Worm (Caenorhabditis elegans) whole organism, mixed stage, embryonic: ENCODE measurements around the gene ugt-20.

ENCODE experiments used
- M03D4.4 ChIP-seq: sonication (generic microtip); optimal IDR thresholded peaks from 2 replicates; lab custom pipeline; 2017; ENCODE audit warnings: mild to moderate bottlenecking, missing genetic modification characterization, missing compliant biosample characterization
- bed-3 ChIP-seq: fragments of 200-800 bp; sonication (Bioruptor generic); optimal IDR thresholded peaks from 3 replicates; lab custom pipeline; 2018; ENCODE audit warnings: mild to moderate bottlenecking, missing genetic modification characterization, moderate library complexity, missing compliant biosample characterization
- blmp-1 ChIP-seq: fragments of 150-350 bp; optimal IDR thresholded peaks from 2 replicates; lab custom pipeline; 2014; ENCODE audit warnings: missing biosample characterization, missing genetic modification characterization
- ceh-39 ChIP-seq: fragments of 150-350 bp; optimal IDR thresholded peaks from 2 replicates; lab custom pipeline; 2014; ENCODE audit warnings: missing biosample characterization, missing genetic modification characterization
- ceh-43 ChIP-seq: fragments of 200-800 bp; sonication (Bioruptor generic); optimal IDR thresholded peaks from 2 replicates; lab custom pipeline; 2018; ENCODE audit warnings: mild to moderate bottlenecking, missing genetic modification characterization, moderate library complexity, missing compliant biosample characterization
- ces-1 ChIP-seq: fragments of 150-350 bp; optimal IDR thresholded peaks from 2 replicates; lab custom pipeline; 2014; ENCODE audit warnings: missing biosample characterization, missing genetic modification reagents, missing genetic modification characterization
- cnd-1 ChIP-seq: fragments of 200-800 bp; sonication (Bioruptor generic); optimal IDR thresholded peaks from 2 replicates; lab custom pipeline; 2018; ENCODE audit warnings: mild to moderate bottlenecking, missing genetic modification characterization, missing compliant biosample characterization
- drap-1 ChIP-seq: fragments of 200-800 bp; sonication (Bioruptor generic); optimal IDR thresholded peaks from 3 replicates; lab custom pipeline; 2018; ENCODE audit warnings: mild to moderate bottlenecking, missing genetic modification characterization, missing compliant biosample characterization
- elt-1 ChIP-seq: sonication (generic microtip); optimal IDR thresholded peaks from 2 replicates; lab custom pipeline; 2017; ENCODE audit warnings: missing genetic modification characterization, mild to moderate bottlenecking, missing compliant biosample characterization, antibody characterized with exemption, moderate library complexity, borderline replicate concordance; ENCODE audit not compliant: insufficient read depth
- elt-3 ChIP-seq: fragments of 150-350 bp; optimal IDR thresholded peaks from 2 replicates; lab custom pipeline; 2014; ENCODE audit warnings: missing biosample characterization, missing genetic modification characterization
- flh-1 ChIP-seq: fragments of 200-800 bp; sonication (Bioruptor generic); optimal IDR thresholded peaks from 2 replicates; lab custom pipeline; 2018; ENCODE audit warnings: mild to moderate bottlenecking, missing genetic modification characterization, moderate library complexity, missing compliant biosample characterization
- ham-2 ChIP-seq: fragments of 200-800 bp; sonication (Bioruptor generic); optimal IDR thresholded peaks from 2 replicates; lab custom pipeline; 2018; ENCODE audit warnings: mild to moderate bottlenecking, missing genetic modification characterization, missing compliant biosample characterization
- lin-13 ChIP-seq: fragments of 150-350 bp; optimal IDR thresholded peaks from 2 replicates; lab custom pipeline; 2014; ENCODE audit warnings: missing biosample characterization, missing genetic modification characterization
- lsy-2 ChIP-seq: fragments of 150-350 bp; optimal IDR thresholded peaks from 2 replicates; lab custom pipeline; 2014; ENCODE audit warnings: missing biosample characterization, missing genetic modification characterization
- mab-5 ChIP-seq: fragments of 150-350 bp; optimal IDR thresholded peaks from 2 replicates; lab custom pipeline; 2014; ENCODE audit warnings: missing biosample characterization, missing genetic modification characterization
- mep-1 ChIP-seq: fragments of 150-350 bp; optimal IDR thresholded peaks from 2 replicates; lab custom pipeline; 2017; ENCODE audit warnings: missing biosample characterization, missing genetic modification reagents, missing genetic modification characterization, inconsistent platforms
- nhr-2 ChIP-seq: fragments of 150-350 bp; optimal IDR thresholded peaks from 2 replicates; lab custom pipeline; 2014; ENCODE audit warnings: missing biosample characterization, missing genetic modification characterization
- nhr-28 ChIP-seq: fragments of 150-350 bp; optimal IDR thresholded peaks from 2 replicates; lab custom pipeline; 2014; ENCODE audit warnings: missing biosample characterization, missing genetic modification characterization
- pha-4 ChIP-seq: fragments of 150-350 bp; optimal IDR thresholded peaks from 2 replicates; lab custom pipeline; 2018; ENCODE audit warnings: missing biosample characterization, missing genetic modification reagents, missing genetic modification characterization
- sem-2 ChIP-seq: fragments of 200-800 bp; sonication (Bioruptor generic); optimal IDR thresholded peaks from 2 replicates; lab custom pipeline; 2018; ENCODE audit warnings: mild to moderate bottlenecking, missing genetic modification characterization, missing compliant biosample characterization
- snpc-4 ChIP-seq: fragments of 150-350 bp; optimal IDR thresholded peaks from 2 replicates; lab custom pipeline; 2014; ENCODE audit warnings: missing biosample characterization, missing genetic modification characterization
- sptf-1 ChIP-seq: sonication (generic microtip); optimal IDR thresholded peaks from 2 replicates; lab custom pipeline; 2017; ENCODE audit warnings: mild to moderate bottlenecking, missing genetic modification characterization, moderate library complexity, missing compliant biosample characterization
- tbx-8 ChIP-seq: fragments of 200-800 bp; sonication (Bioruptor generic); optimal IDR thresholded peaks from 2 replicates; lab custom pipeline; 2018; ENCODE audit warnings: mild to moderate bottlenecking, missing genetic modification characterization, moderate library complexity, missing compliant biosample characterization
- unc-120 ChIP-seq: sonication (generic microtip); optimal IDR thresholded peaks from 2 replicates; lab custom pipeline; 2017; ENCODE audit warnings: missing genetic modification characterization, missing compliant biosample characterization; ENCODE audit not compliant: poor library complexity, severe bottlenecking
- unc-39 ChIP-seq: fragments of 150-350 bp; optimal IDR thresholded peaks from 2 replicates; lab custom pipeline; 2014; ENCODE audit warnings: missing biosample characterization, missing genetic modification characterization
- unc-62 ChIP-seq: fragments of 150-350 bp; optimal IDR thresholded peaks from 2 replicates; lab custom pipeline; 2014; ENCODE audit warnings: missing biosample characterization, missing genetic modification reagents, missing genetic modification characterization
- zip-8 ChIP-seq: fragments of 150-350 bp; optimal IDR thresholded peaks from 2 replicates; lab custom pipeline; 2014; ENCODE audit warnings: missing biosample characterization, missing genetic modification characterization
- ztf-11 ChIP-seq: fragments of 150-350 bp; optimal IDR thresholded peaks from 2 replicates; lab custom pipeline; 2014; ENCODE audit warnings: missing biosample characterization, missing genetic modification characterization

ugt-20 gene

ce11 chrIV:6095357-6095858, 12.0 kb upstream of the ugt-20 start, which contains the start of gene lag-1:
Gene lag-1 (plus strand): TSS chrIV:6095407.
- no peak for TF ChIP-seq mep-1 (tag; lab: Kevin White, UChicago)

DNA sequence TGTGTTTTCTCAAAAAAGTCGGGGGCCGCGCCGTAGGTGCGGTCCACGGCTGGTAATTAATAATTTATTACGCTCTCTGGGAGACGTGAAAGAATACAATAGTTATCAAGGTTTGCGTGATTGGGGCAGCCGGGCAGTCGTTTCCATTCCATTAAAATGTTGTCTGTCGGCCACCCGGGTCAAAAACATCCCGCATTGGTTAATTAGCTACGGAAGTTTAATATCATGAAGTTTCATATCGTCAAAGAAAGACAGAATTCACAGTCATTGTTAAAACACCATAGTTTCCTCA, 10.9 kb upstream of the ugt-20 start:
- TF ChIP-seq nhr-28 (tag; lab: Kevin White, UChicago) (no peak), ham-2 (no peak), elt-1 (tag; lab: Kevin White, UChicago) (no peak), lsy-2 (tag; lab: Kevin White, UChicago) (no peak), unc-62 (GFP tag; lab: Kevin White, UChicago) (no peak), M03D4.4 (tag; lab: Kevin White, UChicago) (no peak), nhr-2 (no peak), ztf-11 (tag; lab: Kevin White, UChicago) (no peak), drap-1 (GFP tag; lab: Kevin White, UChicago) (no peak), tbx-8 (GFP tag; lab: Kevin White, UChicago) (no peak)
- TF ChIP-seq, all 35 proteins: peak for 0

DNA sequence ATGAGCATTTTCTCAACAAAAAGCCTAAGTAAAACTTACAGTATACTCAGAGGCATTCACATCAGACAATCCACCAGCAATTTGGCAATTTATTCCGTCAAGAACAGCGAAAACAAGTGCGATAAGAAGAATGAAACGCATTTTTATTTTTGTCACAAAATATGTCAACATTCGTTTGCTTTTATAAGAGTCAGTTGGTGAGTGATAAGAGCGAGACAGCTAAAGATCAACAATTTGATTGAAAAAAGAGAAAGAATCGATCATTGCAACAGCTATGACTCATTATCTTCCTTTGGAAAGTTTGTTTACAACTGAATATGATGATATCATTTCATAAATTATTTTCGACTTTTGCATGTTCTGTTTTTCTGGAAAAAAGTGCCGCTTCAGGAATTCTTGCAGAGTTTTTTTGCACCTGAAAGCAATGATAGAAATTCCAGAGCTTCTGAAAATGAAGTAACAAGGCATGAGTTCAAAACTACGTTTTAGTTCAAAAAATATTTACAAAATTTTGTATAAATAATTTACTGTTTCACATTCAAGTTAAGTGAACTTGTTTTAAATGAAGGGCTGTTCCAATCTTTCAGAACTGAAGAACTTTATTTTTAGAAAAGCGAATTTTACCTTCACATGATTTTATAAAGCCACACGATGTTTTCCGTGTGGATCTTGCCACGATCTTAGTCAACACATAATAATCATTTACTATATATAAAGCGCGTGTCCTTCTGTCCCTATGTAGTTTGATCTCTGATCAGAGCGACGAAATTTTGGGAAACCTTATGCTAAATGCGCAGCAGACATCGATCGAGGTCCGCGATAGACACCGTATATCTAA, 10.3 kb upstream of the ugt-20 start, which contains the start of gene cpi-1:
TSS of gene cpi-1 (minus strand) at position 204 of the 838 bp plus-strand sequence.
- TF ChIP-seq flh-1 (GFP tag; lab: Kevin White, UChicago) = no peak
- no peak for TF ChIP-seq sem-2 (GFP tag; lab: Kevin White, UChicago)
- no peak for TF ChIP-seq pha-4 (tag; lab: Kevin White, UChicago)
- no peak for TF ChIP-seq lsy-2 (tag; lab: Kevin White, UChicago)
- TF ChIP-seq, all 35 proteins: peak for 0

DNA sequence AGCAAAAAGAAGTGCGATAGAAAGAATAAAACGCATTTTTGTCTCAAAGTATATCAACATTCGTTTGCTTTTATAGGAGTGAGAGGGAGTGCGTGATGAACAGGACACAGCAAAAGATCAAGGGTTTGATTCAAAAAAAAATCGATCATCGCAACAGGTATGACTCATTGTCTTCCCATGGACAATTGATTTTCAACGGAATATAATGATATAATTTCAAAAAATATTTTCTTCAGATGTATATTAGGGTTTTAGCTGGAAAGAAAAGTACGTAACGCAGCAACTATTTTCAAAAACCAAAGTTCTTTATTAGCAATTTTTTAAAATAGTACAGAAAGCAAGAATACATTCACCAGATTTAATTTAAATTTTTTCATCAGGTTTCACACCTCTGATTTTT, 8.9 kb upstream of the ugt-20 start, which contains the start of gene K08B4.7:
TSS of gene K08B4.7 (minus strand) at position 101 of the 400 bp plus-strand sequence.
- TF ChIP-seq unc-62 (GFP tag; lab: Kevin White, UChicago) (no peak), blmp-1 (tag; lab: Kevin White, UChicago) (no peak), unc-120 (tag; lab: Kevin White, UChicago) (no peak), lin-13 (tag; lab: Kevin White, UChicago) (no peak), mab-5 (tag; lab: Kevin White, UChicago) (no peak), zip-8 (tag; lab: Kevin White, UChicago) (no peak)
- TF ChIP-seq, all 35 proteins: peak for 0

ce11 chrIV:6086479-6086878, 3.1 kb upstream of the ugt-20 start:
- TF ChIP-seq flh-1 (GFP tag; lab: Kevin White, UChicago) (no peak), snpc-4 (tag; lab: Kevin White, UChicago) (no peak), blmp-1 (tag; lab: Kevin White, UChicago) (no peak), ceh-39 (tag; lab: Kevin White, UChicago) (no peak), M03D4.4 (tag; lab: Kevin White, UChicago) (no peak), unc-62 (GFP tag; lab: Kevin White, UChicago) (no peak), sptf-1 (tag; lab: Kevin White, UChicago) (no peak)

ce11 chrIV:6079925-6080324, 3.5 kb downstream of the ugt-20 start, which contains the start of gene ugt-19:
Gene ugt-19 (minus strand): TSS chrIV:6079952.
- TF ChIP-seq elt-3 (tag; lab: Kevin White, UChicago) (peak; percentile 8), pha-4 (tag; lab: Kevin White, UChicago) (no peak)

DNA sequence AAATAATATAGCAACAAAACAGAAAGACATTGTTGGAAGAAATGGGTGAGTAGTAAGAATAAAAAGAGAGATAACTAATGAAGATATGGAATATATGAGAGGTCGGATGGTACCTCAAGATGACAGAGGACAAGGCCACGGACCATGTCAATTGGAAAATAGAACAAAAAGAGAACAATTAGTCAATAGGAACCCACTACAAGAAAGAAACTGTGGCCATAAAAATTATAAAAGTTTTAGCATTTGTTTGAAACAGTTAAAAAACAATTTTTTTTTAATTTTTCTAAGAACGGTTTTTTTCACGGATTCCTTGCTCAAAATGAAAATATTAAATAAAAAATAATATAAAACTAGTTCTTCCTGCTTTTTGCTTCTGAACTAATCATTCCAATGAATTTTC, 7.3 kb downstream of the ugt-20 start, which contains the start of gene cpg-20:
TSS of gene cpg-20 (minus strand) at position 101 of the 400 bp plus-strand sequence.
- no peak for TF ChIP-seq unc-62 (GFP tag; lab: Kevin White, UChicago)
- no peak for TF ChIP-seq cnd-1
- no peak for TF ChIP-seq bed-3
- TF ChIP-seq nhr-28 (tag; lab: Kevin White, UChicago) = no peak
- no peak for TF ChIP-seq M03D4.4 (tag; lab: Kevin White, UChicago)
- TF ChIP-seq elt-3 (tag; lab: Kevin White, UChicago) = no peak
- TF ChIP-seq ces-1 (GFP tag; lab: Kevin White, UChicago) = no peak
- no peak for TF ChIP-seq mep-1 (tag; lab: Kevin White, UChicago)
- no peak for TF ChIP-seq nhr-2
- no peak for TF ChIP-seq mab-5 (tag; lab: Kevin White, UChicago)
- TF ChIP-seq ceh-43 = no peak
- TF ChIP-seq elt-1 (tag; lab: Kevin White, UChicago) = no peak
- TF ChIP-seq unc-120 (tag; lab: Kevin White, UChicago) = no peak
- TF ChIP-seq sptf-1 (tag; lab: Kevin White, UChicago) = no peak
- TF ChIP-seq ceh-39 (tag; lab: Kevin White, UChicago) = no peak
- TF ChIP-seq unc-39 (tag; lab: Kevin White, UChicago) = no peak
